Worm (Caenorhabditis elegans) whole organism, midembryonic: ENCODE data around the gene tag-164.

ENCODE experiments used
- T22C8.4 ChIP-seq: fragments of 200-800 bp; sonication (Bioruptor generic); IDR thresholded peaks from 2 replicates; pipeline ENCODE4 v1.3.6; 2022; ENCODE audit warnings: missing genetic modification characterization, missing compliant biosample characterization
- cog-1 ChIP-seq: sonication (generic microtip); optimal IDR thresholded peaks from 2 replicates; lab custom pipeline; 2016; ENCODE audit warnings: missing genetic modification characterization, missing compliant biosample characterization
- flt-1 ChIP-seq: fragments of 200-800 bp; sonication (Bioruptor generic); IDR thresholded peaks from 2 replicates; pipeline ENCODE4 v1.3.6; 2022; ENCODE audit warnings: missing genetic modification characterization, missing compliant biosample characterization
- klf-2 ChIP-seq: fragments of 200-800 bp; sonication (Bioruptor generic); conservative IDR thresholded peaks from 2 replicates; pipeline ENCODE4 v1.3.6; 2022; ENCODE audit warnings: missing genetic modification reagents, missing genetic modification characterization, missing compliant biosample characterization
- med-1 ChIP-seq: sonication (generic microtip); optimal IDR thresholded peaks from 2 replicates; lab custom pipeline; 2017; ENCODE audit warnings: missing genetic modification characterization, mild to moderate bottlenecking, missing compliant biosample characterization, antibody characterized with exemption, missing genetic modification reagents; ENCODE audit not compliant: insufficient read depth
- ref-1 ChIP-seq: fragments of 200-800 bp; sonication (Bioruptor generic); conservative IDR thresholded peaks from 2 replicates; pipeline ENCODE4 v1.3.6; 2022; ENCODE audit warnings: missing genetic modification reagents, missing genetic modification characterization, missing compliant biosample characterization
- tab-1 ChIP-seq: fragments of 200-800 bp; sonication (Bioruptor generic); IDR thresholded peaks from 2 replicates; pipeline ENCODE4 v1.3.6; 2022; ENCODE audit warnings: missing genetic modification characterization, missing compliant biosample characterization
- ztf-23 ChIP-seq: fragments of 200-800 bp; sonication (Bioruptor generic); IDR thresholded peaks from 2 replicates; pipeline ENCODE4 v1.3.6; 2022; ENCODE audit warnings: missing genetic modification reagents, missing genetic modification characterization, missing compliant biosample characterization
- ztf-29 ChIP-seq: fragments of 200-800 bp; sonication (Bioruptor generic); IDR thresholded peaks from 2 replicates; pipeline ENCODE4 v1.3.6; 2022; ENCODE audit warnings: missing genetic modification reagents, missing genetic modification characterization, missing compliant biosample characterization

tag-164 gene

DNA sequence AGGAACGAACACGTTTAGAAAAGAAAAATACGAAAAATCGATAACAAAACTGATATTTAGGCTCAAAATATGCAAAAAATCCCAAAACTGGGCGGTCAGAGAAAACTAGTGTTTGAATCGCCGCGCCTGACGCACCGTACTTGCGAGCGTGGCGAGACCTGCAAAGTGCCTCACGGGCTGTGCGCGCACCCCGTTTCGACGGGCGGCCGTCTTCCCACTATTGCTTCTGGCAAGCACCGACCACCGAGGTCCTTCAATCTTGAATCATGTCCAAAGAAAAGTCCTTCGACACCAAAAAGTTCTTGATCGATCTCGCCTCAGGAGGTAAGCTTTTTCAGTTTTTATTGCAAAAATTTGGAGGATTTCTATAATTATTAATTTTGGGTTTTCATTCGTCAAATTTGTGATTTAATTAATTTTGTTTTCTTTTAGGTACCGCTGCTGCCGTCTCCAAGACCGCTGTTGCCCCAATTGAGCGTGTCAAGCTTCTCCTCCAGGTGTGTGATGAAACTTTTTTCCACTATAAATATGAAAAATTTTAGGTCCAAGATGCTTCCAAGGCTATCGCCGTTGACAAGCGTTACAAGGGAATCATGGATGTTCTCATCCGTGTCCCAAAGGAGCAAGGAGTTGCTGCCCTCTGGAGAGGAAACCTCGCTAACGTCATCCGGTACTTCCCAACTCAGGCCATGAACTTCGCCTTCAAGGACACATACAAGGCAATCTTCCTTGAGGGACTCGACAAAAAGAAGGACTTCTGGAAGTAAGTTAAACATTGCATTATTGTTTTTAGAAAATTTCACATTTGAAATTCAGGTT lies 3.8 kb downstream of the tag-164 start, which contains the start of gene ant-1.1:
Gene ant-1.1, plus strand, starts transcription at position 199 of the 819 bp plus-strand sequence.
- TF ChIP-seq ref-1 (GFP tag; lab: Robert Waterston, UW): no peak
- peak; percentile 39 for TF ChIP-seq T22C8.4 (GFP tag; lab: Robert Waterston, UW)
- TF ChIP-seq ztf-29 (GFP tag; lab: Robert Waterston, UW): 0 out of 2 replicates have a peak, but pooled peaks have one; percentile 28
- peak; percentile 85 for TF ChIP-seq ztf-23 (GFP tag; lab: Robert Waterston, UW)
- TF ChIP-seq klf-2: peak; percentile 58; the same call in 1 of the 2 replicates
- no peak for TF ChIP-seq cog-1 (tag; lab: Kevin White, UChicago)
- TF ChIP-seq flt-1: peak; percentile 85
- TF ChIP-seq med-1 (GFP tag; lab: Kevin White, UChicago): no peak
- TF ChIP-seq tab-1: no peak

DNA sequence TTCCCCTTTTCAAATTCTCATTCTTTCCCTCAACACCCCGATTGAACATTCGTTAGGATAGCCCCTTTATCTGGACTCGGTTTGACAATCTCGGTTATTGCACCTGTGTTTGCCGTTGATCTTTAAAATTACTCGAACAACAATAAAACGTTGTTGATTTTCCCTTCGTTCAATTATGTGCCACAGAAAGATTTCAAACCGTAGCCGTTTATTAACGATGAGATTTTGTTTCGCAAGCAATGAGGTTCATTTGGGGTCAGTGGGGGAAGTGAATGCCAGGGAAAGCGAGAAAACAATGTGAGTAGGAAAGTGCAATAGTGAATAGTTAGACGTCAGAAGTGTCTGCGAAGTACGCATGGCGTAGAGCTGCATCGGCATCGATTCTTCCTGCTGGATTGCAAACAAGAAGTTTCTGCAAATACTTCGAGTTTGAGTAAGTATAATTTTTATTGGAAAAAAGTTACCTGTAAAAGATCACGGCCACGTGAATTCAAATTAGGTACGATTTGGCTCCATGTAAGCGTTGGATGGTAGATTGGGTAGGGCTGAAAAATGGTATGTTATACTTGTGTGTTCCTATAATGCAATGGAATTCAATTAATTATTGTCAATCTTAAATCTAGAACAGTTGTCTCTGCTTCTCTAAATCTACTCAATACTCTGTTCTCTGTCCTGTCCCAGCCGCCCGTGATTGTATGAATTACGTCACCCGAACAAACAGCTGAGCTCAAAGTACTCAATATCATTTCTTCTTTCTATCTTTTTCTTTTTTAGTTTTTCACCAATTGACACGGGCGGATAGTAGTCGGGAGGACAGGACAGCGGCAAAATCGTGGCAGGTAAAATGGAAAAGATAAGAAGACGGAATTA lies 5.4 kb downstream of the tag-164 start, which contains the start of gene kel-3:
Gene kel-3, plus strand, starts transcription at position 328 of the 870 bp plus-strand sequence.
- TF ChIP-seq ref-1 (GFP tag; lab: Robert Waterston, UW) (no peak), tab-1 (no peak), T22C8.4 (GFP tag; lab: Robert Waterston, UW) (no peak), klf-2 (no peak)

DNA sequence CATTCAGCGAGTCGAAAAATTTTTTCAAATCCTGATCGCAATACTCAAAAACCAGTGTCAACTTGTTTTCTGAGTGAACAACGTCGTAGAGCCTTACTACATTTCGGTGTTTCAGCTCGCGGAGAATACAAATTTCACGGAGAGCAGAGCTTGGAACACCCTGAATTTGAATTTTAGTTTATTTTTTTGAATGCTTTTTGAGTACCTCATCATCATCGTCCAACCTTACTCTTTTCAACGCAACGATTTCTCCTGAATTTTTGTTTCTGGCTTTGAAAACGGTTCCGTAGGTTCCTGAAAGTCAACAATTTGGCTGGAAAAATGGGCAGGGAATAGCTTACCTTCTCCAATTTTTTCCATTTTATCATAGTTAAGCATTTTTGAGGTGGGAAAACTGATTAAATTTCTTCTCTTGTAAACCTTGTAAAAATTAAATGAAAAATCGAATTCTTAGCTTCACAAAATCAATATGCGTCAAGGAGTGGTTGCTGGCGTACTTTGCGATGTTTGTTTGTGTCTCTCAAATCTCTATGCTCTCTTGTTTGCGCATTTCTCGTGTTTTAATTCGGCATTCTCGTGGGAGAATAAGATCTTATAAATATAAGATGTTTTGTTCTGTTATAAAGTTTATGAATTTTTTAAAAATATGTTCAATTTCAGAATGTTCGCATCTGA lies 6.7 kb downstream of the tag-164 start, which contains the start of gene cdk-5:
Gene cdk-5, minus strand, starts transcription at position 425 of the 675 bp plus-strand sequence.
- 0 out of 2 replicates have a peak, but pooled peaks have one; percentile 6 for TF ChIP-seq ztf-23 (GFP tag; lab: Robert Waterston, UW)
- no peak for TF ChIP-seq med-1 (GFP tag; lab: Kevin White, UChicago)

DNA sequence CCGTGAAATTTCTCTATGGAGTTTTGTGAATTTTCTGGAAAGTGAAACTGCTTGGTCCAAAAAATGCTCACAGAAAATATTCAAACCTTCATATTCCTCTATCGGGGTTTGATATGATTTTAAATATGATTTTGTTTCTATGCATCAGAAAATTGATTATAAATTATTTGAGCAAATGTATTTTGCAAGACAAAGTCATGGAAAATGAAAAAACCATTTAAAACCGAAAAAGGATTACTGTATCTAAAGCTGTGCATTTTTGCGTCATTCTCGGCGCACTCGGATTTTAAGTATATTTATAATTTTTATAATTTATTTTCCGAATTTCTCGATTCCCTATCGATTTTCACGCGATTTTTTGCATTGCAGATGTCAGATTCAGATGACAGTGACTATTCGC lies 12.2 kb downstream of the tag-164 start, which contains the start of gene pssy-2:
Gene pssy-2, plus strand, starts transcription at position 301 of the 400 bp plus-strand sequence.
- TF ChIP-seq ztf-23 (GFP tag; lab: Robert Waterston, UW): no peak
- no peak for TF ChIP-seq ztf-29 (GFP tag; lab: Robert Waterston, UW)
- no peak for TF ChIP-seq klf-2
- no peak for TF ChIP-seq ref-1 (GFP tag; lab: Robert Waterston, UW)
- no peak for TF ChIP-seq med-1 (GFP tag; lab: Kevin White, UChicago)

DNA sequence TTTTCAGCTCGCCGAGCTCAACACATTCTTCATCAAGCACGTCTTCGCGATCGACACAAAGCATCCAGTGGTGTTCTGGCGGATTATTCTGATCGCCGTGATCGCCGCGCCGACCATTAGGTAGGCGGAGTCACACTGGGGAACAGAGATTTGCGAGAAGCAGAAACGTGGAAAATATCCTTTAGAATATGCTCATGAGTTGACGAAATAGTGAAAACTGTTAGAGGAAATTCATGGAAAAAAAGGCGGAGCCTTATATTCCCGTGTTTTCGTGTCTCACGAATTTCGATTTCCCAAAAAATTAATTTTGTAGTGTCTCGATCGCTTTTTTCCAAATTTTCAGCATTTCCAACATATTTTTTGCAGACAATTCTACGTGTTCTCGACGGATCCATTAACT lies 15.1 kb downstream of the tag-164 start:
- TF ChIP-seq T22C8.4 (GFP tag; lab: Robert Waterston, UW) (no peak), tab-1 (no peak), ztf-23 (GFP tag; lab: Robert Waterston, UW) (no peak), med-1 (GFP tag; lab: Kevin White, UChicago) (no peak), ref-1 (GFP tag; lab: Robert Waterston, UW) (no peak)

DNA sequence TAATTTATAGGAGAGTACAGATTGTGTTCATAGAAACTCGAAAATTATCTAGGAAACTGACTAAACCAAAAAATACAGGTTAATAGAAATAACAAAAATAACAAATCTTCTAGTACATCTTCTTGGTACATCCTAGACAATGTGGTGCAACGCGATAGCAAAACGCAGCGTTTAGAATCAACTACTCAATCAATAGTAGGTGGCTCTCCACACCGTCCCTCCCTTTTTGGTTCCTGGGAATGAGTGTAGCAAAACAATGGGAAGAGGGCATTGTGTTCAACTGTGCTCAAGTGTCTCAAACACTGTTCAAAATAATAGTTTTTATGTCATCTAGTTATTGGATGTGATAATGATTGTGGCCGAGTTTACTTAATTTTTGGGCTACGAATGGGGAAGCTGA lies 17.3 kb downstream of the tag-164 start, which contains the start of gene T27E9.6:
Gene T27E9.6, minus strand, starts transcription at position 101 of the 400 bp plus-strand sequence.
- TF ChIP-seq T22C8.4 (GFP tag; lab: Robert Waterston, UW): no peak
- no peak for TF ChIP-seq flt-1
- TF ChIP-seq klf-2: no peak
- TF ChIP-seq ztf-29 (GFP tag; lab: Robert Waterston, UW): no peak

DNA sequence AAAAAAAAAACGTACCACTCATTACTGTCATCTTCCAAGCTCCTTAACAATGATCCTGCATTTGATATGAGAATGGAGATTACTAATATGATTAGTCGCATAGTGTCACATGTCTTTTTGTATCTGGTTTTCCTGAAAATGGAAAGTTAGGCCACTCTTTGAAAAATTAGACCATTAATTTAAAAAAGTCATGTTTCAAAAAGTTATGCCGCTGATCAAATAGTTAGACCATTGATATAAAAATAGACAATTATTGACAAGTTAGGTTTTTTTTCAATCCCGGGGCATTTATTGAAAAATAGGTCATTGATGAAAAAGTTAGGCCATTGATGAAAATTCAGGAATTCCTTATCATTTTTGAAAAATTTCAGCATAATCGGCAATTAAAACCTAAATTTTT lies 24.7 kb downstream of the tag-164 start, which contains the start of gene acc-4:
Gene acc-4, minus strand, starts transcription at position 101 of the 400 bp plus-strand sequence.
- TF ChIP-seq cog-1 (tag; lab: Kevin White, UChicago): no peak
- TF ChIP-seq flt-1: no peak
- TF ChIP-seq tab-1: no peak
- no peak for TF ChIP-seq med-1 (GFP tag; lab: Kevin White, UChicago)
- TF ChIP-seq ztf-23 (GFP tag; lab: Robert Waterston, UW): no peak
- no peak for TF ChIP-seq klf-2
- no peak for TF ChIP-seq T22C8.4 (GFP tag; lab: Robert Waterston, UW)
- TF ChIP-seq ref-1 (GFP tag; lab: Robert Waterston, UW): no peak
- TF ChIP-seq ztf-29 (GFP tag; lab: Robert Waterston, UW): no peak

DNA sequence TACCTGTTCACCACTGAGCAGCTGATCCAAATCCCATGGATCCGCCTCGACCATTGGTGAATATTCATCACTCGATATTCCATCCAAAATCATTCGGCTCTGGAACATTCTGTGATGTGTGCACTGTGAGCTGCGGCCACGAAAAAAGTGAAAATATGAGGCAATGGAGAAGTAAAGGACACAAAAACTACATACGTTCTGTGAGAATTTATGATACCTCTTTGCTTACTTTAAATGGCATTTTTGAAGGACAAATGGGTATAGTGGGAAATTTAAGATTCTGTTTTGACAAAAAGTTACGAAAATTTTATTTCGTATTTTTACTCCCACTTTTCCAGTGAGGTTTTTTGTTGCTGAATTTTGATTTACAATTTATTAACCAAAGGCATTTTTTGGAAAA lies 33.0 kb downstream of the tag-164 start, which contains the start of gene twk-40:
Gene twk-40, minus strand, starts transcription at position 101 of the 400 bp plus-strand sequence.
- TF ChIP-seq ztf-23 (GFP tag; lab: Robert Waterston, UW): no peak
- no peak for TF ChIP-seq ztf-29 (GFP tag; lab: Robert Waterston, UW)
- TF ChIP-seq klf-2: no peak
- TF ChIP-seq flt-1: no peak
- TF ChIP-seq cog-1 (tag; lab: Kevin White, UChicago): no peak
- no peak for TF ChIP-seq T22C8.4 (GFP tag; lab: Robert Waterston, UW)
- no peak for TF ChIP-seq med-1 (GFP tag; lab: Kevin White, UChicago)
- no peak for TF ChIP-seq ref-1 (GFP tag; lab: Robert Waterston, UW)
- no peak for TF ChIP-seq tab-1

DNA sequence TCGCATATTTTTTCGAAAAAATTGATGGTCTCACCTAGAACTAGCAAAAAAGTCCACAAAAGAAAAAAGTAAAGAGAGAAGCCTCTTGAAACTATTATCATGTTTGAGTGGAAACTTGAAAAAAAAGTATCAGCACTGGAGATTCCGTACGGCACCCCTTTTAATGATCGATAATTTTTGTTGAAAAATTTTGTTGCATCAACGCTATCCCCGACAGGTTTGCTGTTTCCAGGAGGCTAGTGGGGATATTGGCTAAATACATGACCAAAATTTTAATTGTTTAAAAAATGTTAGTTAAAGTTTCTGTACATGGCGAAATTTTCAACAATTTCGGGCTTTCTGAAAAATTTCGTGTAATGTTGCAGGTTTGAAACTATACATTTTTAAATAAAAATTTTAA lies 36.2 kb downstream of the tag-164 start, which contains the start of gene T28A8.2:
Gene T28A8.2, minus strand, starts transcription at position 101 of the 400 bp plus-strand sequence.
- TF ChIP-seq med-1 (GFP tag; lab: Kevin White, UChicago) (no peak), flt-1 (no peak), klf-2 (no peak), ref-1 (GFP tag; lab: Robert Waterston, UW) (no peak), tab-1 (no peak), T22C8.4 (GFP tag; lab: Robert Waterston, UW) (no peak), ztf-29 (GFP tag; lab: Robert Waterston, UW) (no peak), ztf-23 (GFP tag; lab: Robert Waterston, UW) (no peak), cog-1 (tag; lab: Kevin White, UChicago) (no peak)
